Worm (Caenorhabditis elegans): ENCODE data around the gene orc-1.

ce11 chrIII:10651634-10652033 lies 8.7 kb downstream of the orc-1 start:
- TF ChIP-seq ztf-4 (tag; optimal IDR thresholded peaks at IDR 0.05), result no peak
- TF ChIP-seq elt-3 (tag; optimal IDR thresholded peaks at IDR 0.05), result no peak
- no peak for TF ChIP-seq nhr-11 (tag; optimal IDR thresholded peaks at IDR 0.05)
- TF ChIP-seq sma-3 (GFP tag; optimal IDR thresholded peaks at IDR 0.05), result no peak
- TF ChIP-seq aly-2 (tag; optimal IDR thresholded peaks at IDR 0.05), result no peak
- peak; percentile 5 for TF ChIP-seq egl-27 (tag; optimal IDR thresholded peaks at IDR 0.05)
- no peak for TF ChIP-seq ama-1 (optimal IDR thresholded peaks at IDR 0.05)
- TF ChIP-seq blmp-1 (tag; optimal IDR thresholded peaks at IDR 0.05; ENCODE audit: insufficient read depth), result no peak
- TF ChIP-seq nhr-12 (tag; optimal IDR thresholded peaks at IDR 0.05), result no peak
- no peak for TF ChIP-seq unc-39 (tag; optimal IDR thresholded peaks at IDR 0.05)
- TF ChIP-seq ceh-82 (tag; optimal IDR thresholded peaks at IDR 0.05), result no peak
- no peak for TF ChIP-seq ztf-11 (tag; optimal IDR thresholded peaks at IDR 0.05)
